Worm (Caenorhabditis elegans) whole organism, L2 larva: ENCODE data around the gene C17C3.6.

Experiments
- ceh-82 ChIP-seq: fragments of 150-350 bp; optimal IDR thresholded peaks from 2 replicates; lab custom pipeline; 2014; ENCODE audit warnings: missing biosample characterization, missing genetic modification characterization
- lin-13 ChIP-seq: fragments of 150-350 bp; optimal IDR thresholded peaks from 2 replicates; lab custom pipeline; 2014; ENCODE audit warnings: missing biosample characterization, missing genetic modification reagents, missing genetic modification characterization
- lin-39 ChIP-seq: fragments of 150-350 bp; optimal IDR thresholded peaks from 2 replicates; lab custom pipeline; 2014; ENCODE audit warnings: missing biosample characterization, missing genetic modification reagents, missing genetic modification characterization
- mdl-1 ChIP-seq, 2 experiments: fragments of 150-350 bp in 1 of 2; sonication (generic microtip) in 1 of 2; optimal IDR thresholded peaks; 2 replicates each; lab custom pipeline; 2017; ENCODE audit warnings: missing biosample characterization in 2 of 2, missing genetic modification characterization in 2 of 2

DNA sequence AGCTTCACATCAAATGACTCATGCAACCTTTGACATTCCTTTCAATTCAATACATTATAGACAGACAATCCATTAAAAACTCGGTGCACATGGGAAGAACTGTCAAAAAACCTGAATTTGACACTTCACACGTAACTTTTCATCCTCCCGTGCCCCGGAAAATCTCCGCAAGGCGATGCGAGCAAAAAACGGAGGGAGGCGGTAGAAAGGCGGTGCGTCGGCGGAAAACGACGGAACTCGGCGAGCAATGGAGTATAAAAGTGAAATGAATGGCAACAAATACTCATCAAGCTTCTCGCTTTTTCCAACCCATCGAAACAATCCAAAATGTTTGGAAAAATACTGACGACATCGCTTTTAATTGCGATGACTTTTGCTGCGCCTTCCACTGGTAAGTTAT, 28.2 kb downstream of the C17C3.6 start, which contains the start of gene T25E4.1:
- TF ChIP-seq lin-39 (tag; lab: Kevin White, UChicago) (no peak), lin-13 (GFP tag; lab: Kevin White, UChicago) (no peak), mdl-1 (tag; optimal IDR thresholded peaks at IDR 0.05; lab: Kevin White, UChicago) (no peak), ceh-82 (tag; lab: Kevin White, UChicago) (no peak)
